Worm (Caenorhabditis elegans): ENCODE results near the gene idpp-6.

ce11 chrX:6761688-6762185 is 21.2 kb upstream of the idpp-6 start, which contains the start of gene abts-4:
- TF ChIP-seq lsy-12 (tag; optimal IDR thresholded peaks at IDR 0.05) (no peak), ZK546.5 (tag; optimal IDR thresholded peaks at IDR 0.05) (no peak), tbx-2 (tag; optimal IDR thresholded peaks at IDR 0.05) (no peak)

Measured in whole organism, L3 larva.